Fruit fly (Drosophila melanogaster): Measurements from ENCODE around the gene CG9813.

The CG9813 gene

dm6 chr3R:13388160-13388870 lies 8.7 kb upstream of the CG9813 start, which contains the start of gene CG9799 (continued):
- TF ChIP-seq NC2β (GFP tag; optimal IDR thresholded peaks at IDR 0.05) (no peak), CG15269 (tag; optimal IDR thresholded peaks at IDR 0.05) (no peak), CoRest (tag; optimal IDR thresholded peaks at IDR 0.05) (no peak), CG9876 (GFP tag; optimal IDR thresholded peaks at IDR 0.05) (no peak), CG9932 (GFP tag; IDR thresholded peaks at IDR 0.05) (no peak), CG10267 (tag; optimal IDR thresholded peaks at IDR 0.05) (peak; percentile 22), Elba2 (GFP tag; optimal IDR thresholded peaks at IDR 0.05) (no peak), Tbp (GFP tag; optimal IDR thresholded peaks at IDR 0.05) (no peak), Dad (GFP tag; optimal IDR thresholded peaks at IDR 0.05) (no peak), CG34224 (GFP tag; IDR thresholded peaks at IDR 0.05; ENCODE audit: partially characterized antibody) (0 out of 3 replicates have a peak, but pooled peaks have one; percentile 32), Rx (GFP tag; IDR thresholded peaks at IDR 0.05) (no peak), CG4820 (GFP tag; optimal IDR thresholded peaks at IDR 0.05) (no peak), Hmx (GFP tag; optimal IDR thresholded peaks at IDR 0.05) (no peak), CG7556 (GFP tag; optimal IDR thresholded peaks at IDR 0.05) (no peak), sima (GFP tag; optimal IDR thresholded peaks at IDR 0.05) (no peak), CG10321 (GFP tag; IDR thresholded peaks at IDR 0.05) (no peak), pan (optimal IDR thresholded peaks at IDR 0.05) (no peak), pan (GFP tag; optimal IDR thresholded peaks at IDR 0.05 in 1 of 2, IDR thresholded peaks at IDR 0.05 in 1 of 2) (no peak), E2f2 (GFP tag; IDR thresholded peaks at IDR 0.05) (peak; percentile 93), Ets65A (GFP tag) (no peak), CG8944 (GFP tag; optimal IDR thresholded peaks at IDR 0.05) (no peak), fd3F (GFP tag; optimal IDR thresholded peaks at IDR 0.05) (no peak), p53 (GFP tag; optimal IDR thresholded peaks at IDR 0.05) (no peak), mam (GFP tag; optimal IDR thresholded peaks at IDR 0.05) (no peak), CG34422 (GFP tag; IDR thresholded peaks at IDR 0.05) (peak; percentile 84; the same call in 2 of the 3 replicates), abd-A (tag; optimal IDR thresholded peaks at IDR 0.05) (no peak), sc (optimal IDR thresholded peaks at IDR 0.05) (no peak), sc (GFP tag; optimal IDR thresholded peaks at IDR 0.05) (no peak), pnt (GFP tag; optimal IDR thresholded peaks at IDR 0.05) (no peak), CG4730 (GFP tag; IDR thresholded peaks at IDR 0.05) (no peak), bbx (GFP tag; IDR thresholded peaks at IDR 0.05; ENCODE audit: partially characterized antibody) (0 out of 2 replicates have a peak, but pooled peaks have one; percentile 26), CG1529 (GFP tag; optimal IDR thresholded peaks at IDR 0.05) (no peak), jigr1 (GFP tag; IDR thresholded peaks at IDR 0.05) (no peak), CG17186 (GFP tag; optimal IDR thresholded peaks at IDR 0.05) (no peak), Bdp1 (GFP tag; optimal IDR thresholded peaks at IDR 0.05) (no peak), CG13894 (tag; optimal IDR thresholded peaks at IDR 0.05) (no peak), CG6175 (GFP tag; IDR thresholded peaks at IDR 0.05) (peak; percentile 53; the same call in 1 of the 3 replicates), NfI (GFP tag; optimal IDR thresholded peaks at IDR 0.05) (no peak), dimm (GFP tag; IDR thresholded peaks at IDR 0.05) (no peak), CG11696 (GFP tag; IDR thresholded peaks at IDR 0.05) (no peak), Ravus (GFP tag; IDR thresholded peaks at IDR 0.05) (no peak), ci (GFP tag; IDR thresholded peaks at IDR 0.05) (no peak), stwl (tag; optimal IDR thresholded peaks at IDR 0.05) (peak; percentile 63), scrt (GFP tag; optimal IDR thresholded peaks at IDR 0.05) (peak; percentile 9), Abd-B (GFP tag; optimal IDR thresholded peaks at IDR 0.05) (peak; percentile 51), Nf-YB (GFP tag; optimal IDR thresholded peaks at IDR 0.05) (no peak), grau (tag; optimal IDR thresholded peaks at IDR 0.05) (no peak), pros (GFP tag; optimal IDR thresholded peaks at IDR 0.05) (no peak), CG31224 (GFP tag; IDR thresholded peaks at IDR 0.05) (no peak), CG11504 (tag; optimal IDR thresholded peaks at IDR 0.05) (peak; percentile 95), Scr (GFP tag; IDR thresholded peaks at IDR 0.05; ENCODE audit: partially characterized antibody) (no peak)
